Fruit fly (Drosophila melanogaster) whole organism, wandering third instar larva: ENCODE results near the gene CG16986.

Experiments
- Abd-B ChIP-seq: fragments of >200 bp; optimal IDR thresholded peaks from 2 replicates; lab custom pipeline; 2017; ENCODE audit warnings: missing biosample characterization, missing genetic modification characterization
- brk ChIP-seq: fragments of 200-800 bp; sonication (Bioruptor generic); optimal IDR thresholded peaks from 2 replicates; lab custom pipeline; 2016; ENCODE audit warnings: missing biosample characterization, mild to moderate bottlenecking, missing genetic modification characterization

DNA sequence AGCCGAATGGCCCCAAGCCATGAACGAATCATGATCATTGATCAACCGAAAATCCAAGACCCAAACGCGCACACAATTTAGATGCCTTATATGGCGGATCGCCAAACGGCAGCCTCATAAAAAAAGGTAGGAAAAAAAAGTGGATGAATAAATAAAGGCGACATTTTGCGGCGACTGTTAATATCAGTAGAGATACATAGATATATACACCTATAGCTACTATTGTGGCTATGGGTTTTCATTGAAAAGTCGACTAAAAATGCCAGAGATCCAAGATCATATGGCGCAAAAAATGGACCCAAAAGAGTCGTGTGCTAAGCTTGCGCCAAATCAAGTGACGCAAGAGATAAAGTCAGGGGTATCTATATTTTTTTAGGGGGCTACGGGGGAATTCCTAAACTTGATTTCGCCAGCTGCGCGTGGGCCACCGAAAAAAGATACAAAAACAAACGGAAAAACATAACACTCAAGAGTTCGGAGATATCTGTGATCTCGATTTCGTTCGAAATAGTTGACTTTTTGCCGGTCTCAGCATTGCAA is 48.9 kb upstream of the CG16986 start:
- no peak for TF ChIP-seq Abd-B (GFP tag; lab: Kevin White, UChicago)
- no peak for TF ChIP-seq brk (GFP tag; lab: Kevin White, UChicago)
